Worm (Caenorhabditis elegans) whole organism, young adult: ENCODE data around the gene F54C8.7.

ENCODE experiments used
- F22D6.2 ChIP-seq: sonication (generic microtip); optimal IDR thresholded peaks from 2 replicates; lab custom pipeline; 2016; ENCODE audit warnings: mild to moderate bottlenecking, missing genetic modification characterization, missing compliant biosample characterization
- T26A5.8 ChIP-seq: sonication (generic microtip); optimal IDR thresholded peaks from 2 replicates; lab custom pipeline; 2016; ENCODE audit warnings: missing genetic modification characterization, missing compliant biosample characterization
- akir-1 ChIP-seq: fragments of 200-800 bp; sonication (Bioruptor generic); optimal IDR thresholded peaks from 2 replicates; lab custom pipeline; 2018; ENCODE audit warnings: mild to moderate bottlenecking, missing genetic modification characterization, moderate library complexity, missing compliant biosample characterization
- hmg-20 ChIP-seq: fragments of 200-800 bp; sonication (Bioruptor generic); IDR thresholded peaks from 2 replicates; pipeline ENCODE4 v1.3.6; 2022; ENCODE audit warnings: missing genetic modification reagents, missing genetic modification characterization, missing compliant biosample characterization
- lin-40 ChIP-seq: sonication (generic microtip); optimal IDR thresholded peaks from 2 replicates; lab custom pipeline; 2016; ENCODE audit warnings: missing genetic modification characterization, mild to moderate bottlenecking, missing compliant biosample characterization, missing genotype, missing genetic modification reagents
- nhr-120 ChIP-seq: fragments of 200-800 bp; sonication (Bioruptor generic); IDR thresholded peaks from 2 replicates; pipeline ENCODE4 v1.3.6; 2022; ENCODE audit warnings: missing genetic modification characterization, missing compliant biosample characterization
- pha-4 ChIP-seq: fragments of 150-350 bp; sonication (generic microtip); optimal IDR thresholded peaks from 2 replicates; lab custom pipeline; 2014; ENCODE audit warnings: missing biosample characterization, missing genetic modification reagents, missing genetic modification characterization
- sptf-2 ChIP-seq: fragments of 200-800 bp; sonication (Bioruptor generic); optimal IDR thresholded peaks from 2 replicates; lab custom pipeline; 2018; ENCODE audit warnings: mild to moderate bottlenecking, missing genetic modification characterization, missing compliant biosample characterization
- unc-62 ChIP-seq: fragments of 150-350 bp; optimal IDR thresholded peaks from 2 replicates; lab custom pipeline; 2014; ENCODE audit warnings: missing biosample characterization, missing genetic modification reagents, missing genetic modification characterization
- ztf-6 ChIP-seq: fragments of 200-800 bp; sonication (Bioruptor generic); IDR thresholded peaks from 2 replicates; pipeline ENCODE4 v1.3.6; 2022; ENCODE audit warnings: missing genetic modification reagents, missing genetic modification characterization, missing compliant biosample characterization

ce11 chrIII:9439399-9439798, 14.5 kb downstream of the F54C8.7 start, which contains the start of gene F54C8.1:
- TF ChIP-seq nhr-120 (GFP tag; lab: Robert Waterston, UW) (no peak), sptf-2 (GFP tag; lab: Kevin White, UChicago) (no peak), ztf-6 (GFP tag; lab: Robert Waterston, UW) (no peak), akir-1 (GFP tag; lab: Kevin White, UChicago) (no peak), hmg-20 (no peak), F22D6.2 (tag; lab: Kevin White, UChicago) (no peak), T26A5.8 (tag; lab: Kevin White, UChicago) (no peak), lin-40 (no peak), unc-62 (GFP tag; lab: Kevin White, UChicago) (no peak), pha-4 (no peak)
